Fruit fly (Drosophila melanogaster) whole organism, pupa: ENCODE data around the gene Unr.

Experiments used
- CG10348 ChIP-seq: fragments of 200-800 bp; sonication (Bioruptor generic); IDR thresholded peaks from 2 replicates; pipeline ENCODE4 v1.3.6; 2022; ENCODE audit warnings: missing biosample characterization, missing genetic modification characterization
- CG12605 ChIP-seq: fragments of 200-800 bp; sonication (Bioruptor generic); IDR thresholded peaks from 2 replicates; pipeline ENCODE4 v1.3.6; 2022; ENCODE audit warnings: missing biosample characterization, missing genetic modification characterization
- CG14655 ChIP-seq: fragments of 200-800 bp; sonication (Bioruptor generic); optimal IDR thresholded peaks from 3 replicates; lab custom pipeline; 2017; ENCODE audit warnings: mild to moderate bottlenecking, missing biosample characterization, missing genetic modification reagents, missing genetic modification characterization
- CG17806 ChIP-seq: fragments of 200-800 bp; sonication (Bioruptor generic); optimal IDR thresholded peaks from 2 replicates; lab custom pipeline; 2018; ENCODE audit warnings: missing biosample characterization, mild to moderate bottlenecking, missing genetic modification characterization, moderate library complexity
- CG34367 ChIP-seq: fragments of 200-800 bp; sonication (Bioruptor generic); optimal IDR thresholded peaks from 2 replicates; lab custom pipeline; 2018; ENCODE audit warnings: missing biosample characterization, mild to moderate bottlenecking, missing genetic modification characterization
- CG4496 ChIP-seq: fragments of 200-800 bp; sonication (Bioruptor generic); IDR thresholded peaks from 3 replicates; pipeline ENCODE4 v1.3.6; 2022; ENCODE audit warnings: missing biosample characterization, missing genetic modification characterization
- CG8301 ChIP-seq: fragments of 200-800 bp; sonication (Bioruptor generic); optimal IDR thresholded peaks from 2 replicates; lab custom pipeline; 2018; ENCODE audit warnings: missing biosample characterization, mild to moderate bottlenecking, missing genetic modification characterization
- EcR ChIP-seq: fragments of 200-800 bp; sonication (Bioruptor generic); optimal IDR thresholded peaks from 3 replicates; lab custom pipeline; 2019; ENCODE audit warnings: missing biosample characterization, missing genetic modification characterization, mild to moderate bottlenecking, moderate library complexity, missing genetic modification reagents
- Ets98B ChIP-seq: fragments of 200-800 bp; sonication (Bioruptor generic); IDR thresholded peaks from 2 replicates; pipeline ENCODE4 v1.3.6; 2022; ENCODE audit warnings: missing biosample characterization, missing genetic modification characterization
- Snoo ChIP-seq: fragments of 200-800 bp; sonication (Bioruptor generic); optimal IDR thresholded peaks from 3 replicates; lab custom pipeline; 2017; ENCODE audit warnings: missing biosample characterization, mild to moderate bottlenecking, missing genetic modification characterization, inconsistent platforms
- gl ChIP-seq: fragments of 200-800 bp; sonication (Bioruptor generic); optimal IDR thresholded peaks from 2 replicates; lab custom pipeline; 2018; ENCODE audit warnings: missing biosample characterization, mild to moderate bottlenecking, missing genetic modification characterization

dm6 chr3L:8457866-8458766, 15.9 kb upstream of the Unr start:
- TF ChIP-seq CG4496 (GFP tag; lab: Robert Waterston, UW): peak; percentile 96
- TF ChIP-seq CG17806 (tag; lab: Kevin White, UChicago): peak; percentile 96
- peak; percentile 97 for TF ChIP-seq CG8301
- TF ChIP-seq CG34367 (tag; lab: Kevin White, UChicago): peak; percentile 92
- TF ChIP-seq CG14655 (GFP tag; lab: Kevin White, UChicago): peak; percentile 96
- TF ChIP-seq CG10348 (GFP tag; lab: Robert Waterston, UW): peak; percentile 85
- TF ChIP-seq gl (tag; lab: Kevin White, UChicago): peak; percentile 90
- peak; percentile 37 for TF ChIP-seq EcR (GFP tag; lab: Kevin White, UChicago)
- TF ChIP-seq Ets98B (GFP tag; lab: Robert Waterston, UW): peak; percentile 96
- TF ChIP-seq Snoo (tag; lab: Kevin White, UChicago): peak; percentile 82
- peak; percentile 96 for TF ChIP-seq CG12605 (GFP tag; lab: Robert Waterston, UW)
